Fruit fly (Drosophila melanogaster) whole organism, embryonic: ENCODE measurements around the gene CAH3.

Experiments
- ATbp ChIP-seq: fragments of 200-800 bp; sonication (Bioruptor generic); optimal IDR thresholded peaks from 2 replicates; lab custom pipeline; 2017; ENCODE audit warnings: missing biosample characterization, mild to moderate bottlenecking, missing genetic modification characterization, missing genetic modification reagents
- Atf-2 ChIP-seq: fragments of 200-800 bp; sonication (Bioruptor generic); optimal IDR thresholded peaks from 2 replicates; lab custom pipeline; 2016; ENCODE audit warnings: missing biosample characterization, missing genetic modification characterization
- CG10565 ChIP-seq: fragments of 200-800 bp; sonication (Bioruptor generic); optimal IDR thresholded peaks from 3 replicates; lab custom pipeline; 2016; ENCODE audit warnings: missing biosample characterization, mild to moderate bottlenecking, missing genetic modification characterization
- CG11247 ChIP-seq: fragments of 200-800 bp; sonication (Bioruptor generic); IDR thresholded peaks from 2 replicates; pipeline ENCODE4 v1.3.6; 2022; ENCODE audit warnings: missing biosample characterization, missing genetic modification characterization
- CG11560 ChIP-seq: fragments of 200-800 bp; sonication (Bioruptor generic); IDR thresholded peaks from 3 replicates; pipeline ENCODE4 v1.3.6; 2022; ENCODE audit warnings: missing biosample characterization, missing genetic modification characterization
- CG12104 ChIP-seq: fragments of 200-800 bp; sonication (Bioruptor generic); optimal IDR thresholded peaks from 3 replicates; lab custom pipeline; 2016; ENCODE audit warnings: missing biosample characterization, missing genetic modification characterization
- CG14014 ChIP-seq: fragments of 200-800 bp; sonication (Bioruptor generic); IDR thresholded peaks from 2 replicates; pipeline ENCODE4 v1.3.6; 2022; ENCODE audit warnings: missing biosample characterization, missing genetic modification characterization
- CG15073 ChIP-seq: fragments of 200-800 bp; sonication (Bioruptor generic); optimal IDR thresholded peaks from 2 replicates; lab custom pipeline; 2016; ENCODE audit warnings: missing biosample characterization, missing genetic modification characterization
- CG1603 ChIP-seq: fragments of 200-800 bp; sonication (Bioruptor generic); optimal IDR thresholded peaks from 2 replicates; lab custom pipeline; 2019; ENCODE audit warnings: missing biosample characterization, mild to moderate bottlenecking, missing genetic modification characterization, moderate library complexity
- CG17568 ChIP-seq: fragments of 200-800 bp; sonication (Bioruptor generic); optimal IDR thresholded peaks from 2 replicates; lab custom pipeline; 2018; ENCODE audit warnings: missing biosample characterization, mild to moderate bottlenecking, missing genetic modification characterization, moderate library complexity
- CG18476 ChIP-seq: fragments of 200-800 bp; sonication (Bioruptor generic); optimal IDR thresholded peaks from 2 replicates; lab custom pipeline; 2016; ENCODE audit warnings: missing biosample characterization, mild to moderate bottlenecking, missing genetic modification characterization
- CG18599 ChIP-seq: fragments of 200-800 bp; sonication (Bioruptor generic); optimal IDR thresholded peaks from 3 replicates; lab custom pipeline; 2017; ENCODE audit warnings: missing biosample characterization, missing genetic modification characterization, mild to moderate bottlenecking, moderate library complexity, missing genetic modification reagents
- CG30020 ChIP-seq: fragments of 200-800 bp; optimal IDR thresholded peaks from 2 replicates; lab custom pipeline; 2019; ENCODE audit warnings: missing biosample characterization, mild to moderate bottlenecking, missing genetic modification characterization, moderate library complexity
- CG34224 ChIP-seq: fragments of 200-800 bp; sonication (Bioruptor generic); IDR thresholded peaks from 3 replicates; pipeline ENCODE4 v1.3.6; 2022; ENCODE audit warnings: missing biosample characterization, missing genetic modification characterization; ENCODE audit not compliant: partially characterized antibody
- CG3995 ChIP-seq: fragments of 200-800 bp; sonication (Bioruptor generic); optimal IDR thresholded peaks from 3 replicates; lab custom pipeline; 2016; ENCODE audit warnings: missing biosample characterization, missing genetic modification characterization
- CG4282 ChIP-seq: fragments of 200-800 bp; sonication (Bioruptor generic); optimal IDR thresholded peaks from 2 replicates; lab custom pipeline; 2016; ENCODE audit warnings: missing biosample characterization, missing genetic modification characterization
- CG4617 ChIP-seq: fragments of 200-800 bp; sonication (Bioruptor generic); optimal IDR thresholded peaks from 3 replicates; lab custom pipeline; 2016; ENCODE audit warnings: missing biosample characterization, missing genetic modification characterization, borderline replicate concordance
- CG4730 ChIP-seq: fragments of 200-800 bp; sonication (Bioruptor generic); IDR thresholded peaks from 2 replicates; pipeline ENCODE4 v1.3.6; 2022; ENCODE audit warnings: missing biosample characterization, missing genetic modification characterization
- CG6272 ChIP-seq: fragments of 200-800 bp; sonication (Bioruptor generic); IDR thresholded peaks from 2 replicates; pipeline ENCODE4 v1.3.6; 2022; ENCODE audit warnings: missing biosample characterization, missing genetic modification characterization
- CG7839 ChIP-seq: fragments of 200-800 bp; sonication (Bioruptor generic); optimal IDR thresholded peaks from 3 replicates; lab custom pipeline; 2018; ENCODE audit warnings: missing biosample characterization, mild to moderate bottlenecking, missing genetic modification characterization, moderate library complexity
- CG9609 ChIP-seq: fragments of 200-800 bp; sonication (Bioruptor generic); optimal IDR thresholded peaks from 3 replicates; lab custom pipeline; 2016; ENCODE audit warnings: missing biosample characterization, missing genetic modification characterization
- CoRest ChIP-seq: fragments of 200-800 bp; sonication (Bioruptor generic); optimal IDR thresholded peaks from 3 replicates; lab custom pipeline; 2018; ENCODE audit warnings: missing biosample characterization, mild to moderate bottlenecking, missing genetic modification characterization, moderate library complexity
- Dbx ChIP-seq: fragments of 200-800 bp; sonication (Bioruptor generic); IDR thresholded peaks from 3 replicates; pipeline ENCODE4 v1.3.6; 2022; ENCODE audit warnings: missing biosample characterization, missing genetic modification characterization
- Dll ChIP-seq: fragments of 200-800 bp; sonication (Bioruptor generic); IDR thresholded peaks from 4 replicates; pipeline ENCODE4 v1.3.6; 2022; ENCODE audit warnings: missing biosample characterization, missing genetic modification characterization; ENCODE audit not compliant: partially characterized antibody
- Fer3 ChIP-seq: fragments of 200-800 bp; sonication (Bioruptor generic); optimal IDR thresholded peaks from 2 replicates; lab custom pipeline; 2018; ENCODE audit warnings: missing biosample characterization, mild to moderate bottlenecking, missing genetic modification characterization, moderate library complexity
- H2.0 ChIP-seq: fragments of 200-800 bp; sonication (Bioruptor generic); IDR thresholded peaks from 2 replicates; pipeline ENCODE4 v1.3.6; 2022; ENCODE audit warnings: missing biosample characterization, missing genetic modification characterization
- HLH3B ChIP-seq: fragments of 200-800 bp; sonication (Bioruptor generic); IDR thresholded peaks from 2 replicates; pipeline ENCODE4 v1.3.6; 2022; ENCODE audit warnings: missing biosample characterization, missing genetic modification characterization
- Hand ChIP-seq: fragments of 200-800 bp; sonication (Bioruptor generic); optimal IDR thresholded peaks from 2 replicates; lab custom pipeline; 2017; ENCODE audit warnings: mild to moderate bottlenecking, missing biosample characterization, missing genetic modification reagents, missing genetic modification characterization
- HmgZ ChIP-seq: fragments of 200-800 bp; sonication (Bioruptor generic); optimal IDR thresholded peaks from 2 replicates; lab custom pipeline; 2018; ENCODE audit warnings: missing biosample characterization, mild to moderate bottlenecking, missing genetic modification characterization
- MBD-R2 ChIP-seq: fragments of 200-800 bp; sonication (Bioruptor generic); IDR thresholded peaks from 2 replicates; pipeline ENCODE4 v1.3.6; 2022; ENCODE audit warnings: missing biosample characterization, missing genetic modification characterization
- MESR4 ChIP-seq: fragments of 200-800 bp; sonication (Bioruptor generic); optimal IDR thresholded peaks from 2 replicates; lab custom pipeline; 2018; ENCODE audit warnings: missing biosample characterization, mild to moderate bottlenecking, missing genetic modification characterization, moderate library complexity
- Oaz ChIP-seq: fragments of 200-800 bp; sonication (Bioruptor generic); IDR thresholded peaks from 2 replicates; pipeline ENCODE4 v1.3.6; 2022; ENCODE audit warnings: missing biosample characterization, missing genetic modification characterization
- Optix ChIP-seq: fragments of 200-800 bp; sonication (Bioruptor generic); IDR thresholded peaks from 3 replicates; pipeline ENCODE4 v1.3.6; 2022; ENCODE audit warnings: missing biosample characterization, missing genetic modification characterization
- Sin3A ChIP-seq: fragments of >200 bp; optimal IDR thresholded peaks from 2 replicates; lab custom pipeline; 2018
- Tbp ChIP-seq: fragments of >200 bp; optimal IDR thresholded peaks from 2 replicates; lab custom pipeline; 2018; ENCODE audit warnings: missing biosample characterization, missing genetic modification characterization
- Usf ChIP-seq: fragments of 200-800 bp; sonication (Bioruptor generic); optimal IDR thresholded peaks from 2 replicates; lab custom pipeline; 2017; ENCODE audit warnings: missing genotype, missing biosample characterization, missing genetic modification characterization
- ase ChIP-seq: fragments of 200-800 bp; sonication (Bioruptor generic); IDR thresholded peaks from 3 replicates; pipeline ENCODE4 v1.3.6; 2022; ENCODE audit warnings: missing biosample characterization, missing genetic modification characterization
- bbx ChIP-seq: fragments of 200-800 bp; sonication (Bioruptor generic); IDR thresholded peaks from 2 replicates; pipeline ENCODE4 v1.3.6; 2022; ENCODE audit warnings: missing biosample characterization, missing genetic modification characterization; ENCODE audit not compliant: partially characterized antibody
- danr ChIP-seq: fragments of 200-800 bp; sonication (Bioruptor generic); IDR thresholded peaks from 2 replicates; pipeline ENCODE4 v1.3.6; 2022; ENCODE audit warnings: missing biosample characterization, missing genetic modification characterization
- fd96Cb ChIP-seq: fragments of 200-800 bp; sonication (Bioruptor generic); optimal IDR thresholded peaks from 2 replicates; lab custom pipeline; 2018; ENCODE audit warnings: missing biosample characterization, mild to moderate bottlenecking, missing genetic modification characterization, moderate library complexity
- ham ChIP-seq: fragments of 200-800 bp; sonication (Bioruptor generic); IDR thresholded peaks from 2 replicates; pipeline ENCODE4 v1.3.6; 2022; ENCODE audit warnings: missing biosample characterization, missing genetic modification characterization
- ind ChIP-seq: fragments of 200-800 bp; sonication (Bioruptor generic); optimal IDR thresholded peaks from 3 replicates; lab custom pipeline; 2016; ENCODE audit warnings: missing biosample characterization, missing genetic modification characterization
- nom ChIP-seq: fragments of 200-800 bp; sonication (Bioruptor generic); optimal IDR thresholded peaks from 2 replicates; lab custom pipeline; 2017; ENCODE audit warnings: missing biosample characterization, missing genetic modification characterization, mild to moderate bottlenecking, moderate library complexity, missing genetic modification reagents
- oc ChIP-seq: fragments of 200-800 bp; sonication (Bioruptor generic); optimal IDR thresholded peaks from 2 replicates; lab custom pipeline; 2018; ENCODE audit warnings: missing biosample characterization, mild to moderate bottlenecking, missing genetic modification characterization, moderate library complexity
- pros ChIP-seq: fragments of 200-800 bp; sonication (Bioruptor generic); optimal IDR thresholded peaks from 3 replicates; lab custom pipeline; 2019; ENCODE audit warnings: missing biosample characterization, mild to moderate bottlenecking, missing genetic modification characterization, moderate library complexity
- repo ChIP-seq: fragments of 200-800 bp; sonication (Bioruptor generic); optimal IDR thresholded peaks from 2 replicates; lab custom pipeline; 2016; ENCODE audit warnings: missing biosample characterization, missing genetic modification characterization
- sens ChIP-seq: fragments of 200-800 bp; sonication (Bioruptor generic); peaks from one replicate; lab custom pipeline; 2016; ENCODE audit warnings: missing biosample characterization, missing genetic modification characterization
- sisA ChIP-seq: fragments of 200-800 bp; sonication (Bioruptor generic); IDR thresholded peaks from 2 replicates; pipeline ENCODE4 v1.3.6; 2022; ENCODE audit warnings: missing biosample characterization, missing genetic modification characterization
- sna ChIP-seq: fragments of 200-800 bp; sonication (Bioruptor generic); IDR thresholded peaks from 2 replicates; pipeline ENCODE4 v1.3.6; 2022; ENCODE audit warnings: missing biosample characterization, missing genetic modification characterization; ENCODE audit not compliant: partially characterized antibody

Gene CAH3

DNA sequence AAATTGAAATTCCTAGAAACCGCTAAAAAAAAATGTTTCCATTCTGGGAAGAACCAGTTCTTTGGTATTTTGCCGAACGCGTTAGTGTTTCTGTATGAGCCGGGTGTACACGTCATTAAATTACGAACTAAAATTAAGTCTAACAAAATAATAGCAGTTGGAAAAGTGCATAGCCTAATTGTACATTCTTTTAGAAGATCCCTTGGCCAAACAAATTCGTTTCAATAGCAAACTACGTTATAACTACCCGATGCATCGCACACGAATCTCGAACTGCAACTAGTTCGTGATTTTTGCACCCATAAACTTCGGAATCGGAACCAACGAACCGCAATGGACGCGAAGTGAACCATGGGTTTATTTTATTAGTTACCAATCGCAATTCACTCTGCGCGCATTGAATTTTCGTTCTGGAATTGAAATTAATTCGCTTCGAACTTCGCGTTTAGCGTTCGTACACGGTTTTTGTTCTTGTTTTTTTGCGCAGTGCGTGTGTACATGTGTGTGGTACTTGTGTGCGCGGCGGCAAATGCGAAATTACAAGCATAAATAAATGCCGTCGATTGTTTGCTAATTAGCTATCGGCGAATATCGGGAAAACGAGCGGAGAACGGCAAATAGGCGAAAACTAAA, at the start of gene CAH3 (continued):
- TF ChIP-seq ase, result peak; percentile 85
- TF ChIP-seq CG17568 (GFP tag; lab: Kevin White, UChicago), result peak; percentile 90
- peak; percentile 92 for TF ChIP-seq H2.0
- peak; percentile 97 for TF ChIP-seq HmgZ (tag; lab: Kevin White, UChicago)
- TF ChIP-seq CG34224 (GFP tag; lab: Robert Waterston, UW), result no peak
- peak; percentile 69 for TF ChIP-seq CG3995 (GFP tag; lab: Kevin White, UChicago)
- TF ChIP-seq CoRest (tag; lab: Kevin White, UChicago), result peak; percentile 96
- peak; percentile 45 for TF ChIP-seq Sin3A (lab: Kevin White, UChicago)
- TF ChIP-seq fd96Cb (tag; lab: Kevin White, UChicago), result peak; percentile 91
- peak; percentile 98 for TF ChIP-seq oc (tag; lab: Kevin White, UChicago)
- peak; percentile 70 for TF ChIP-seq CG4617 (GFP tag; lab: Kevin White, UChicago)
- TF ChIP-seq repo, result peak; percentile 92
- TF ChIP-seq CG4730 (GFP tag; lab: Robert Waterston, UW), result peak; percentile 78
- peak; percentile 90 for TF ChIP-seq Usf (GFP tag; lab: Kevin White, UChicago)
- TF ChIP-seq MBD-R2 (GFP tag; lab: Robert Waterston, UW), result peak; percentile 81
- peak; percentile 90 for TF ChIP-seq Hand
- TF ChIP-seq Dll (GFP tag; lab: Robert Waterston, UW), result 0 out of 4 replicates have a peak, but pooled peaks have one; percentile 15
- no peak for TF ChIP-seq Tbp
- peak; percentile 83 for TF ChIP-seq danr (GFP tag; lab: Robert Waterston, UW)
- peak; percentile 95 for TF ChIP-seq CG18599 (GFP tag; lab: Kevin White, UChicago)
- TF ChIP-seq CG9609 (GFP tag; lab: Kevin White, UChicago), result peak; percentile 94
- peak; percentile 92 for TF ChIP-seq ind (GFP tag; lab: Kevin White, UChicago)
- peak; percentile 50 for TF ChIP-seq pros (GFP tag; lab: Kevin White, UChicago)
- TF ChIP-seq bbx (GFP tag; lab: Robert Waterston, UW), result peak; percentile 37; the same call in 1 of the 2 replicates
- TF ChIP-seq CG11560 (tag; lab: Robert Waterston, UW), result peak; percentile 64; the same call in 2 of the 3 replicates
- peak; percentile 95 for TF ChIP-seq CG7839 (tag; lab: Kevin White, UChicago)
- peak; percentile 97 for TF ChIP-seq CG1603 (tag; lab: Kevin White, UChicago)
- peak; percentile 92 for TF ChIP-seq Atf-2 (GFP tag; lab: Kevin White, UChicago)
- peak; percentile 89 for TF ChIP-seq HLH3B (GFP tag; lab: Robert Waterston, UW)
- TF ChIP-seq ATbp (GFP tag; lab: Kevin White, UChicago), result peak; percentile 91
- TF ChIP-seq sna (GFP tag; lab: Robert Waterston, UW), result 0 out of 2 replicates have a peak, but pooled peaks have one; percentile 40
- peak; percentile 74 for TF ChIP-seq CG6272 (GFP tag; lab: Robert Waterston, UW)
- TF ChIP-seq Optix, result peak; percentile 92
- TF ChIP-seq CG30020 (tag; lab: Kevin White, UChicago), result peak; percentile 78
- TF ChIP-seq CG4282 (GFP tag; lab: Kevin White, UChicago), result peak; percentile 86
- TF ChIP-seq nom (GFP tag; lab: Kevin White, UChicago), result peak; percentile 94
- TF ChIP-seq CG11247 (GFP tag; lab: Robert Waterston, UW), result peak; percentile 85
- peak; percentile 98 for TF ChIP-seq sens (GFP tag; lab: Kevin White, UChicago)
- peak; percentile 84 for TF ChIP-seq sisA (GFP tag; lab: Robert Waterston, UW)
- peak; percentile 88 for TF ChIP-seq Dbx (GFP tag; lab: Robert Waterston, UW)
- TF ChIP-seq CG15073, result peak; percentile 50
- peak; percentile 88 for TF ChIP-seq CG18476 (GFP tag; lab: Kevin White, UChicago)
- peak; percentile 86 for TF ChIP-seq Oaz (GFP tag; lab: Robert Waterston, UW)
- TF ChIP-seq CG10565 (GFP tag; lab: Kevin White, UChicago), result peak; percentile 66
- peak; percentile 47 for TF ChIP-seq ham (GFP tag; lab: Robert Waterston, UW)
- peak; percentile 93 for TF ChIP-seq CG14014
- peak; percentile 42 for TF ChIP-seq MESR4 (GFP tag; lab: Kevin White, UChicago)
- TF ChIP-seq Fer3 (tag; lab: Kevin White, UChicago), result peak; percentile 94
- peak; percentile 90 for TF ChIP-seq CG12104 (GFP tag; lab: Kevin White, UChicago)
